Worm (Caenorhabditis elegans): ENCODE results near the gene nhr-61.

ce11 chrII:14805686-14806085 lies 12.7 kb downstream of the nhr-61 start, which contains the start of gene srt-11:
- TF ChIP-seq elt-3 (tag; optimal IDR thresholded peaks at IDR 0.05) (no peak), nhr-237 (tag; optimal IDR thresholded peaks at IDR 0.05) (no peak), lin-39 (tag; optimal IDR thresholded peaks at IDR 0.05) (no peak), unc-62 (GFP tag; optimal IDR thresholded peaks at IDR 0.05) (no peak), mdl-1 (tag; optimal IDR thresholded peaks at IDR 0.05) (no peak), aly-2 (tag; optimal IDR thresholded peaks at IDR 0.05) (no peak), ztf-4 (tag; optimal IDR thresholded peaks at IDR 0.05) (no peak), egl-27 (tag; optimal IDR thresholded peaks at IDR 0.05) (no peak), unc-39 (tag; optimal IDR thresholded peaks at IDR 0.05) (no peak), ama-1 (optimal IDR thresholded peaks at IDR 0.05) (no peak), lin-15B (tag; optimal IDR thresholded peaks at IDR 0.05) (no peak), fos-1 (tag; optimal IDR thresholded peaks at IDR 0.05) (no peak), pha-4 (tag; optimal IDR thresholded peaks at IDR 0.05) (no peak)
